Fruit fly (Drosophila melanogaster) whole organism, prepupa: ENCODE data around the gene CG5177.

Source experiments
- CG10631 ChIP-seq: fragments of 200-800 bp; sonication (Bioruptor generic); optimal IDR thresholded peaks from 2 replicates; lab custom pipeline; 2016; ENCODE audit warnings: missing biosample characterization, missing genetic modification characterization
- CG11294 ChIP-seq: fragments of 200-800 bp; sonication (Bioruptor generic); IDR thresholded peaks from 2 replicates; pipeline ENCODE4 v1.3.6; 2022; ENCODE audit warnings: missing biosample characterization, missing genetic modification characterization
- CG11902 ChIP-seq: fragments of 200-800 bp; sonication (Bioruptor generic); optimal IDR thresholded peaks from 3 replicates; lab custom pipeline; 2016; ENCODE audit warnings: missing biosample characterization, missing genetic modification characterization
- CG1621 ChIP-seq: fragments of 200-800 bp; sonication (Bioruptor generic); optimal IDR thresholded peaks from 3 replicates; lab custom pipeline; 2018; ENCODE audit warnings: missing biosample characterization, mild to moderate bottlenecking, missing genetic modification characterization
- CG16779 ChIP-seq: fragments of 200-800 bp; sonication (Bioruptor generic); optimal IDR thresholded peaks from 3 replicates; lab custom pipeline; 2017; ENCODE audit warnings: missing biosample characterization, mild to moderate bottlenecking, missing genetic modification characterization
- CG3032 ChIP-seq: fragments of 200-800 bp; optimal IDR thresholded peaks from 2 replicates; lab custom pipeline; 2019; ENCODE audit warnings: missing biosample characterization, mild to moderate bottlenecking, missing genetic modification characterization, moderate library complexity
- CG31627 ChIP-seq: fragments of 200-800 bp; sonication (Bioruptor generic); optimal IDR thresholded peaks from 3 replicates; lab custom pipeline; 2016; ENCODE audit warnings: missing biosample characterization, missing genetic modification characterization
- CG32006 ChIP-seq: fragments of 200-800 bp; sonication (Bioruptor generic); optimal IDR thresholded peaks from 3 replicates; lab custom pipeline; 2017; ENCODE audit warnings: missing biosample characterization, mild to moderate bottlenecking, missing genetic modification characterization
- CG34406 ChIP-seq: fragments of 200-800 bp; sonication (Bioruptor generic); optimal IDR thresholded peaks from 3 replicates; lab custom pipeline; 2016; ENCODE audit warnings: missing biosample characterization, missing genetic modification characterization
- CG3919 ChIP-seq: fragments of 200-800 bp; sonication (Bioruptor generic); optimal IDR thresholded peaks from 3 replicates; lab custom pipeline; 2016; ENCODE audit warnings: missing biosample characterization, missing genetic modification characterization
- CG4318 ChIP-seq: fragments of 200-800 bp; sonication (Bioruptor generic); optimal IDR thresholded peaks from 3 replicates; lab custom pipeline; 2017; ENCODE audit warnings: missing biosample characterization, mild to moderate bottlenecking, missing genetic modification characterization
- CG6163 ChIP-seq: fragments of 200-800 bp; sonication (Bioruptor generic); IDR thresholded peaks from 3 replicates; pipeline ENCODE4 v1.3.6; 2022; ENCODE audit warnings: missing biosample characterization, missing genetic modification characterization
- CG6276 ChIP-seq: fragments of 200-800 bp; sonication (Bioruptor generic); optimal IDR thresholded peaks from 2 replicates; lab custom pipeline; 2017; ENCODE audit warnings: missing biosample characterization, mild to moderate bottlenecking, missing genetic modification characterization
- CG6792 ChIP-seq: fragments of 200-800 bp; sonication (Bioruptor generic); optimal IDR thresholded peaks from 3 replicates; lab custom pipeline; 2016; ENCODE audit warnings: missing biosample characterization, missing genetic modification characterization
- CG6854 ChIP-seq: fragments of 200-800 bp; sonication (Bioruptor generic); optimal IDR thresholded peaks from 2 replicates; lab custom pipeline; 2017; ENCODE audit warnings: missing biosample characterization, mild to moderate bottlenecking, missing genetic modification characterization
- CG8119 ChIP-seq: fragments of 200-800 bp; sonication (Bioruptor generic); IDR thresholded peaks from 3 replicates; pipeline ENCODE4 v1.3.6; 2022; ENCODE audit warnings: missing biosample characterization, missing genetic modification characterization
- CG9139 ChIP-seq: fragments of 200-800 bp; sonication (Bioruptor generic); optimal IDR thresholded peaks from 3 replicates; lab custom pipeline; 2017; ENCODE audit warnings: missing biosample characterization, mild to moderate bottlenecking, missing genetic modification characterization
- Eip75B ChIP-seq: fragments of 200-800 bp; sonication (Bioruptor generic); optimal IDR thresholded peaks from 3 replicates; lab custom pipeline; 2016; ENCODE audit warnings: missing biosample characterization, missing genetic modification characterization
- Eip78C ChIP-seq: fragments of 200-800 bp; sonication (Bioruptor generic); peaks from one replicate; lab custom pipeline; 2016; ENCODE audit warnings: missing biosample characterization, missing genetic modification characterization
- Ets96B ChIP-seq: fragments of 200-800 bp; optimal IDR thresholded peaks from 2 replicates; lab custom pipeline; 2019; ENCODE audit warnings: missing biosample characterization, mild to moderate bottlenecking, missing genetic modification characterization, moderate library complexity
- Hr38 ChIP-seq: sonication (Bioruptor generic); optimal IDR thresholded peaks from 2 replicates; lab custom pipeline; 2016; ENCODE audit warnings: missing biosample characterization, missing genetic modification characterization
- Hr39 ChIP-seq: fragments of 200-800 bp; sonication (Bioruptor generic); optimal IDR thresholded peaks from 2 replicates; lab custom pipeline; 2016; ENCODE audit warnings: missing biosample characterization, missing genetic modification characterization
- Met ChIP-seq: fragments of 200-800 bp; sonication (Bioruptor generic); optimal IDR thresholded peaks from 3 replicates; lab custom pipeline; 2016; ENCODE audit warnings: missing biosample characterization, missing genetic modification characterization
- OdsH ChIP-seq: fragments of 200-800 bp; sonication (Bioruptor generic); optimal IDR thresholded peaks from 3 replicates; lab custom pipeline; 2016; ENCODE audit warnings: missing biosample characterization, missing genetic modification characterization
- Sox102F ChIP-seq: fragments of 200-800 bp; sonication (Bioruptor generic); optimal IDR thresholded peaks from 2 replicates; lab custom pipeline; 2016; ENCODE audit warnings: missing biosample characterization, mild to moderate bottlenecking, missing genetic modification characterization
- Sox14 ChIP-seq: fragments of 200-800 bp; sonication (Bioruptor generic); optimal IDR thresholded peaks from 3 replicates; lab custom pipeline; 2016; ENCODE audit warnings: missing biosample characterization, missing genetic modification characterization
- Sox15 ChIP-seq: fragments of 200-800 bp; sonication (Bioruptor generic); optimal IDR thresholded peaks from 3 replicates; lab custom pipeline; 2016; ENCODE audit warnings: missing biosample characterization, missing genetic modification characterization
- acj6 ChIP-seq: fragments of 200-800 bp; sonication (Bioruptor generic); optimal IDR thresholded peaks from 3 replicates; lab custom pipeline; 2016; ENCODE audit warnings: missing biosample characterization, missing genetic modification characterization
- cyc ChIP-seq: fragments of 200-800 bp; sonication (Bioruptor generic); optimal IDR thresholded peaks from 3 replicates; lab custom pipeline; 2016; ENCODE audit warnings: missing biosample characterization, missing genetic modification characterization
- dac ChIP-seq: fragments of 200-800 bp; sonication (Bioruptor generic); optimal IDR thresholded peaks from 2 replicates; lab custom pipeline; 2017; ENCODE audit warnings: missing biosample characterization, mild to moderate bottlenecking, missing genetic modification characterization
- dsx ChIP-seq: fragments of 200-800 bp; optimal IDR thresholded peaks from 3 replicates; lab custom pipeline; 2019; ENCODE audit warnings: missing biosample characterization, mild to moderate bottlenecking, missing genetic modification characterization, moderate library complexity; ENCODE audit not compliant: poor library complexity, severe bottlenecking
- eg ChIP-seq: fragments of 200-800 bp; sonication (Bioruptor generic); IDR thresholded peaks from 3 replicates; pipeline ENCODE4 v1.3.6; 2022; ENCODE audit warnings: missing biosample characterization, missing genetic modification characterization
- esn ChIP-seq: fragments of 200-800 bp; sonication (Bioruptor generic); optimal IDR thresholded peaks from 2 replicates; lab custom pipeline; 2016; ENCODE audit warnings: missing biosample characterization, mild to moderate bottlenecking, missing genetic modification characterization, moderate library complexity
- lz ChIP-seq: fragments of 200-800 bp; sonication (Bioruptor generic); optimal IDR thresholded peaks from 3 replicates; lab custom pipeline; 2016; ENCODE audit warnings: missing biosample characterization, missing genetic modification characterization
- net ChIP-seq: fragments of 200-800 bp; sonication (Bioruptor generic); optimal IDR thresholded peaks from 3 replicates; lab custom pipeline; 2016; ENCODE audit warnings: missing biosample characterization, missing genetic modification characterization
- svp ChIP-seq: fragments of 200-800 bp; sonication (Bioruptor generic); peaks from one replicate; lab custom pipeline; 2016; ENCODE audit warnings: missing biosample characterization, missing genetic modification characterization
- topi ChIP-seq: fragments of 200-800 bp; sonication (Bioruptor generic); optimal IDR thresholded peaks from 3 replicates; lab custom pipeline; 2016; ENCODE audit warnings: missing biosample characterization, missing genetic modification characterization
- vri ChIP-seq: fragments of 200-800 bp; sonication (Bioruptor generic); optimal IDR thresholded peaks from 3 replicates; lab custom pipeline; 2016; ENCODE audit warnings: missing biosample characterization, mild to moderate bottlenecking, missing genetic modification characterization

Gene CG5177

DNA sequence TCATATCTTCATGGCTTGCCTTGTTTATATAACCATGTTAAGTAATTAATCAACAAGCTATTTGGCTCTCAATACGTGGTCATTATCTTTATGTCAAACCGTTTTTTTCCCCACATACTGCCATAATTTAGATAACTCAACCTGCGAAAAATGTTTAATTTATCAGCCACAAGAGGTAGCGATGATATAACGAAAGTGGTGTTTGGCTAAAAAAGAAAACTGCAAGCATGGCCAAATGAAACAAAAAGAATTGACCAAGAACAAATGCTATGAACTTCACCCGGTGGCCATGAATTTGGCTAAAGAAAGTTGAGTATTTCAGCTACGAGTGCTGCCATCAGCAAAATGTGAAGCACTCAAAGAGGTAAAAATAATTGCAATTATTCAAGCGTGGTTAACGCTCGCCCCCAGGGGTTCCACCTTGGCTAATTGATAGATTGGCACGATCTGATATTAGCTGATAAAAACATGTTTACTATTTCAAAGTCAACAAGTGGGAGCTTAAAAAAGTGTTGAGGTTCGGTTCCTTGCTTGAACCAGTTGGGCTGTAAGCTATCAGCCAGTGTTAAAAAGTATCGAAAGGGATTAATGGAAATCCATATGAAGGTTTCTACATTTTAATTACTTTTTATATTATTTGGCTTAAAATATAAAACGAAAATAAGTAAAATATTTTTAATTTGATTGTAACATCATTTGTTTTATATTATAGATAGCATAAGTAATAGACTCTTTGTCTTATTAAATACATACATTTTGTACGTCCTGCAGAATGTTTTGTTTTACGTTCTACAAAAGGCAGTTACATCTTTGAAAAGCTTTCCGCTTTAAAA lies 31.7 kb downstream of the CG5177 start (continued):
- TF ChIP-seq net (no peak), CG9139 (GFP tag; lab: Kevin White, UChicago) (no peak), Eip75B (GFP tag; lab: Kevin White, UChicago) (no peak), Sox15 (no peak), vri (peak; percentile 86), acj6 (GFP tag; lab: Kevin White, UChicago) (peak; percentile 37), Eip78C (GFP tag; lab: Kevin White, UChicago) (peak; percentile 50), lz (GFP tag; lab: Kevin White, UChicago) (no peak), eg (GFP tag; lab: Robert Waterston, UW) (no peak), CG31627 (GFP tag; lab: Kevin White, UChicago) (no peak), Sox14 (no peak), CG11294 (GFP tag; lab: Robert Waterston, UW) (no peak), CG4318 (GFP tag; lab: Kevin White, UChicago) (no peak), CG34406 (GFP tag; lab: Kevin White, UChicago) (no peak), CG3032 (tag; lab: Kevin White, UChicago) (no peak), Sox102F (no peak), esn (GFP tag; lab: Kevin White, UChicago) (no peak), dac (no peak), cyc (GFP tag; lab: Kevin White, UChicago) (no peak), CG8119 (GFP tag; lab: Robert Waterston, UW) (no peak), CG32006 (GFP tag; lab: Kevin White, UChicago) (no peak), Ets96B (tag; lab: Kevin White, UChicago) (no peak), Hr39 (no peak), CG16779 (tag; lab: Kevin White, UChicago) (no peak), CG10631 (GFP tag; lab: Kevin White, UChicago) (peak; percentile 60), CG11902 (GFP tag; lab: Kevin White, UChicago) (no peak), svp (GFP tag; lab: Kevin White, UChicago) (no peak), dsx (GFP tag; lab: Kevin White, UChicago) (no peak), OdsH (peak; percentile 19)

DNA sequence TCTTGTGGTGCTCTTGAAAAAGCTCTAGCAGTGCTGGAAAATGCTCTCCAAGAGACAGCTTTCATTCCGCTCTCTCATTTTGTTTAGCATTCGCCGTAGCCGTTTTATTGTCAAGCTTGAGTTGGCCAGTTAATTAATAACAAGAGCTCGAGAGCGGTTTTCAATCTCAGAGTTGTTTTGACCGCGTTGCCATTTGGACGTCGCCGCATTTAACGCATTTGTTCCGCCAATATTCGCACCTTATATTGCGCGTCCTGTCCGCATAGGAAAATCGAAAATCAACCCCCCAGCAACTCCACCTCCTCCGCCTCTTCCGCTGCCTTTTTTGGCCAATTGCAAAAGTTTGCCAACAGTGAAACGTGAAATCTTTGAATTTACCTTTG lies 32.3 kb downstream of the CG5177 start, which contains the start of gene CG5973:
Gene CG5973, plus strand, starts transcription at position 168 of the 383 bp plus-strand sequence.
- TF ChIP-seq Met (GFP tag; lab: Kevin White, UChicago) (no peak), topi (GFP tag; lab: Kevin White, UChicago) (no peak), net (peak; percentile 12), CG16779 (tag; lab: Kevin White, UChicago) (peak; percentile 13), esn (GFP tag; lab: Kevin White, UChicago) (no peak), CG11294 (GFP tag; lab: Robert Waterston, UW) (no peak), CG6163 (GFP tag; lab: Robert Waterston, UW) (0 out of 3 replicates have a peak, but pooled peaks have one; percentile 33), Eip75B (GFP tag; lab: Kevin White, UChicago) (peak; percentile 1), dsx (GFP tag; lab: Kevin White, UChicago) (peak; percentile 2), svp (GFP tag; lab: Kevin White, UChicago) (peak; percentile 17), CG3919 (peak; percentile 15), CG6792 (GFP tag; lab: Kevin White, UChicago) (no peak), Hr38 (GFP tag; lab: Kevin White, UChicago) (no peak), CG8119 (GFP tag; lab: Robert Waterston, UW) (peak; percentile 37; the same call in 1 of the 3 replicates), CG32006 (GFP tag; lab: Kevin White, UChicago) (peak; percentile 43), CG6276 (GFP tag; lab: Kevin White, UChicago) (peak; percentile 18), CG9139 (GFP tag; lab: Kevin White, UChicago) (peak; percentile 47), CG6854 (GFP tag; lab: Kevin White, UChicago) (peak; percentile 23), CG1621 (tag; lab: Kevin White, UChicago) (peak; percentile 15), Eip78C (GFP tag; lab: Kevin White, UChicago) (peak; percentile 26)
- TF ChIP-seq, all 60 proteins: peak for 14
